Worm (Caenorhabditis elegans) whole organism, L1 larva: ENCODE data around the gene rbm-42.

Experiments
- C04F5.9 ChIP-seq: sonication (generic microtip); optimal IDR thresholded peaks from 2 replicates; lab custom pipeline; 2016; ENCODE audit warnings: missing genetic modification characterization, missing compliant biosample characterization
- C34B4.2 ChIP-seq: sonication (generic microtip); optimal IDR thresholded peaks from 2 replicates; lab custom pipeline; 2017; ENCODE audit warnings: mild to moderate bottlenecking, missing genetic modification characterization, missing compliant biosample characterization
- Y116A8C.19 ChIP-seq: sonication (generic microtip); optimal IDR thresholded peaks from 2 replicates; lab custom pipeline; 2016; ENCODE audit warnings: missing compliant biosample characterization, missing genetic modification characterization, borderline replicate concordance
- aha-1 ChIP-seq: fragments of 150-350 bp; optimal IDR thresholded peaks from 2 replicates; lab custom pipeline; 2014; ENCODE audit warnings: missing biosample characterization, missing genetic modification characterization
- ama-1 ChIP-seq: fragments of 150-350 bp; optimal IDR thresholded peaks from 2 replicates; lab custom pipeline; 2014
- ceh-88 ChIP-seq: fragments of 200-800 bp; sonication (Bioruptor generic); IDR thresholded peaks from 2 replicates; pipeline ENCODE4 v1.3.6; 2022; ENCODE audit warnings: missing genetic modification characterization, missing compliant biosample characterization
- ceh-90 ChIP-seq: sonication (generic microtip); optimal IDR thresholded peaks from 2 replicates; lab custom pipeline; 2016; ENCODE audit warnings: missing genetic modification characterization, missing compliant biosample characterization
- dpl-1 ChIP-seq, 3 experiments: fragments of 150-350 bp in 2 of 3; sonication (generic microtip) in 1 of 3; optimal IDR thresholded peaks; 2 replicates each; lab custom pipeline; 2014 to 2017; ENCODE audit warnings: missing biosample characterization in 3 of 3, missing genetic modification characterization in 3 of 3, missing genetic modification reagents in 3 of 3
- efl-1 ChIP-seq, 4 experiments: fragments of 150-350 bp; optimal IDR thresholded peaks in 3 of 4; peaks in 1 of 4; 1 replicate in 1 of 4; 2 replicates in 3 of 4; lab custom pipeline; 2014; ENCODE audit warnings: missing biosample characterization in 2 of 4, missing genetic modification characterization in 2 of 4, missing genetic modification reagents in 2 of 4
- elt-2 ChIP-seq: sonication (generic microtip); optimal IDR thresholded peaks from 2 replicates; lab custom pipeline; 2016; ENCODE audit warnings: missing genetic modification characterization, mild to moderate bottlenecking, inconsistent platforms, missing compliant biosample characterization, missing genetic modification reagents
- elt-3 ChIP-seq, 6 experiments: fragments of 150-350 bp in 1 of 6; sonication (generic microtip); optimal IDR thresholded peaks; 2 replicates each; lab custom pipeline; 2017 to 2018; ENCODE audit warnings: missing biosample characterization in 6 of 6, missing genetic modification characterization in 6 of 6, inconsistent platforms in 1 of 6
- ets-5 ChIP-seq: fragments of 200-800 bp; sonication (Bioruptor generic); IDR thresholded peaks from 2 replicates; pipeline ENCODE4 v1.3.6; 2022; ENCODE audit warnings: missing genetic modification characterization, missing compliant biosample characterization
- fkh-10 ChIP-seq: sonication (generic microtip); optimal IDR thresholded peaks from 2 replicates; lab custom pipeline; 2017; ENCODE audit warnings: missing biosample characterization, missing genetic modification reagents, missing genetic modification characterization
- fos-1 ChIP-seq: fragments of 150-350 bp; optimal IDR thresholded peaks from 2 replicates; lab custom pipeline; 2014; ENCODE audit warnings: missing biosample characterization, missing genetic modification characterization
- grh-1 ChIP-seq: fragments of 200-800 bp; sonication (Bioruptor generic); IDR thresholded peaks from 2 replicates; pipeline ENCODE4 v1.3.6; 2022; ENCODE audit warnings: missing genetic modification reagents, missing genetic modification characterization, missing compliant biosample characterization
- hlh-17 ChIP-seq: fragments of 200-800 bp; sonication (Bioruptor generic); optimal IDR thresholded peaks from 2 replicates; lab custom pipeline; 2018; ENCODE audit warnings: missing genetic modification characterization, mild to moderate bottlenecking, missing compliant biosample characterization, moderate library complexity, borderline replicate concordance
- hpl-2 ChIP-seq: fragments of 150-350 bp; optimal IDR thresholded peaks from 2 replicates; lab custom pipeline; 2014; ENCODE audit warnings: missing biosample characterization, missing genetic modification reagents, missing genetic modification characterization
- isw-1 ChIP-seq: fragments of 200-800 bp; sonication (Bioruptor generic); IDR thresholded peaks from 2 replicates; pipeline ENCODE4 v1.3.6; 2022; ENCODE audit warnings: missing genetic modification characterization, missing compliant biosample characterization
- lin-13 ChIP-seq: fragments of 150-350 bp; optimal IDR thresholded peaks from 2 replicates; lab custom pipeline; 2014; ENCODE audit warnings: missing biosample characterization, missing genetic modification reagents, missing genetic modification characterization
- lin-15B ChIP-seq: fragments of 150-350 bp; sonication (generic microtip); optimal IDR thresholded peaks from 3 replicates; lab custom pipeline; 2014; ENCODE audit warnings: missing biosample characterization, missing genetic modification characterization
- lin-35 ChIP-seq, 2 experiments: fragments of 150-350 bp; optimal IDR thresholded peaks; 2 replicates each; lab custom pipeline; 2014; ENCODE audit warnings: missing biosample characterization in 2 of 2, missing genetic modification characterization in 2 of 2, missing genetic modification reagents in 2 of 2
- lin-39 ChIP-seq: fragments of 150-350 bp; optimal IDR thresholded peaks from 2 replicates; lab custom pipeline; 2014; ENCODE audit warnings: missing biosample characterization, missing genetic modification reagents, missing genetic modification characterization
- lir-3 ChIP-seq: sonication (generic microtip); optimal IDR thresholded peaks from 2 replicates; lab custom pipeline; 2016; ENCODE audit warnings: mild to moderate bottlenecking, missing genetic modification characterization, moderate library complexity, missing compliant biosample characterization; ENCODE audit not compliant: poor library complexity
- lsy-2 ChIP-seq, 2 experiments: fragments of 150-350 bp; optimal IDR thresholded peaks; 2 replicates each; lab custom pipeline; 2014; ENCODE audit warnings: missing biosample characterization in 2 of 2, missing genetic modification characterization in 2 of 2
- mab-9 ChIP-seq: fragments of 200-800 bp; sonication (Bioruptor generic); IDR thresholded peaks from 2 replicates; pipeline ENCODE4 v1.3.6; 2022; ENCODE audit warnings: missing genetic modification reagents, missing genetic modification characterization, missing compliant biosample characterization
- mdl-1 ChIP-seq, 2 experiments: fragments of 150-350 bp; optimal IDR thresholded peaks; 2 replicates each; lab custom pipeline; 2014 to 2017; ENCODE audit warnings: missing biosample characterization in 2 of 2, missing genetic modification characterization in 2 of 2, inconsistent platforms in 1 of 2
- nhr-19 ChIP-seq: fragments of 200-800 bp; sonication (Bioruptor generic); conservative IDR thresholded peaks from 2 replicates; pipeline ENCODE4 v1.3.6; 2022; ENCODE audit warnings: missing genetic modification characterization, missing compliant biosample characterization
- nhr-28 ChIP-seq: fragments of 150-350 bp; optimal IDR thresholded peaks from 2 replicates; lab custom pipeline; 2014; ENCODE audit warnings: missing biosample characterization, missing genetic modification characterization
- nhr-71 ChIP-seq: sonication (generic microtip); optimal IDR thresholded peaks from 2 replicates; lab custom pipeline; 2016; ENCODE audit warnings: mild to moderate bottlenecking, missing genetic modification characterization, moderate library complexity, missing compliant biosample characterization
- nhr-76 ChIP-seq: sonication (generic microtip); optimal IDR thresholded peaks from 2 replicates; lab custom pipeline; 2017; ENCODE audit warnings: missing biosample characterization, missing genetic modification characterization
- nhr-77 ChIP-seq: fragments of 150-350 bp; optimal IDR thresholded peaks from 2 replicates; lab custom pipeline; 2014; ENCODE audit warnings: missing biosample characterization, missing genetic modification characterization
- nhr-84 ChIP-seq: sonication (generic microtip); optimal IDR thresholded peaks from 2 replicates; lab custom pipeline; 2017; ENCODE audit warnings: missing biosample characterization, missing genetic modification characterization
- nhr-85 ChIP-seq: sonication (generic microtip); peaks from one replicate; lab custom pipeline; 2016; ENCODE audit warnings: missing genetic modification characterization, inconsistent platforms, missing compliant biosample characterization
- nhr-90 ChIP-seq: sonication (generic microtip); optimal IDR thresholded peaks from 2 replicates; lab custom pipeline; 2016; ENCODE audit warnings: mild to moderate bottlenecking, missing genetic modification characterization, missing compliant biosample characterization; ENCODE audit not compliant: poor library complexity
- pag-3 ChIP-seq: sonication (generic microtip); optimal IDR thresholded peaks from 2 replicates; lab custom pipeline; 2017; ENCODE audit warnings: missing genetic modification characterization, mild to moderate bottlenecking, missing compliant biosample characterization, antibody characterized with exemption, borderline replicate concordance; ENCODE audit not compliant: insufficient read depth
- snpc-4 ChIP-seq: fragments of 150-350 bp; optimal IDR thresholded peaks from 2 replicates; lab custom pipeline; 2014; ENCODE audit warnings: missing biosample characterization, missing genetic modification characterization
- snu-23 ChIP-seq: sonication (generic microtip); optimal IDR thresholded peaks from 2 replicates; lab custom pipeline; 2016; ENCODE audit warnings: missing genetic modification characterization, missing compliant biosample characterization
- swsn-7 ChIP-seq: sonication (generic microtip); optimal IDR thresholded peaks from 2 replicates; lab custom pipeline; 2016; ENCODE audit warnings: missing genetic modification characterization, missing compliant biosample characterization
- tbx-2 ChIP-seq: sonication (generic microtip); optimal IDR thresholded peaks from 2 replicates; lab custom pipeline; 2016; ENCODE audit warnings: missing genetic modification characterization, missing compliant biosample characterization
- tlp-1 ChIP-seq: fragments of 150-350 bp; optimal IDR thresholded peaks from 2 replicates; lab custom pipeline; 2014; ENCODE audit warnings: missing biosample characterization, missing genetic modification characterization
- unc-130 ChIP-seq: fragments of 150-350 bp; optimal IDR thresholded peaks from 2 replicates; lab custom pipeline; 2017; ENCODE audit warnings: missing biosample characterization, missing genetic modification characterization, inconsistent platforms
- unc-98 ChIP-seq: fragments of 200-800 bp; sonication (Bioruptor generic); IDR thresholded peaks from 2 replicates; pipeline ENCODE4 v1.3.6; 2022; ENCODE audit warnings: missing genetic modification characterization, missing compliant biosample characterization
- xbp-1 ChIP-seq: sonication (generic microtip); optimal IDR thresholded peaks from 2 replicates; lab custom pipeline; 2016; ENCODE audit warnings: missing genetic modification characterization, missing compliant biosample characterization
- zag-1 ChIP-seq: fragments of 150-350 bp; optimal IDR thresholded peaks from 2 replicates; lab custom pipeline; 2014; ENCODE audit warnings: missing biosample characterization, missing genetic modification characterization
- zip-4 ChIP-seq: fragments of 200-800 bp; sonication (Bioruptor generic); optimal IDR thresholded peaks from 2 replicates; lab custom pipeline; 2018; ENCODE audit warnings: mild to moderate bottlenecking, missing genetic modification characterization, moderate library complexity, missing compliant biosample characterization
- ztf-11 ChIP-seq, 2 experiments: sonication (generic microtip); optimal IDR thresholded peaks; 2 replicates each; lab custom pipeline; 2016 to 2017; ENCODE audit warnings: missing genetic modification characterization in 2 of 2, missing biosample characterization in 1 of 2, missing compliant biosample characterization in 1 of 2

Gene rbm-42

DNA sequence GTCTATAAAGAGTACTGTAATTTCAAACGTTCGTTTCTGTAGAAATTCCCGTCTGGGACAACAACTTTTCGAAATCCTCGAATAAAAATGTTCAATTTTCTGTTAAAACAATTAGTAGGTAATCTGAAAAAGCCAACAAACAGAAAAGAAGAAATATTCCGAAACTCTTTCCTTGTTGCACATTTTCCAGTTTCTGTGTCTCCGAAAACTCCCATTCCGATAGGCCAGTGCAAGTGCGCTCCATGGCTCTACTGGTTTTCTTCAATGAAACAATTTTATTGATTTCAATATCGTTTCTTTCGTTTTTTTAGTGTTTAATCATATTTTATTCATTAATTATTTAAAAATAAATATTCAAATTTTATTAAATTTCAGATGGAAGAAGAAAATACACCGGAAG is 50.4 kb downstream of the rbm-42 start, which contains the start of gene F54D8.6 (continued):
- peak; percentile 56 for TF ChIP-seq lir-3 (tag; lab: Kevin White, UChicago)
- TF ChIP-seq nhr-90: peak; percentile 36
- TF ChIP-seq ceh-88 (GFP tag; lab: Robert Waterston, UW): no peak
- TF ChIP-seq ztf-11 (tag; optimal IDR thresholded peaks at IDR 0.05; lab: Kevin White, UChicago): peak in 1 of 2 experiments; percentile 44
- no peak for TF ChIP-seq C34B4.2 (tag; lab: Kevin White, UChicago)
- no peak for TF ChIP-seq unc-98 (GFP tag; lab: Robert Waterston, UW)
- TF ChIP-seq Y116A8C.19 (tag; lab: Kevin White, UChicago): no peak
- TF ChIP-seq isw-1 (GFP tag; lab: Robert Waterston, UW): peak; percentile 27; the same call in 1 of the 2 replicates
- TF ChIP-seq tbx-2 (tag; lab: Kevin White, UChicago): peak; percentile 23
- no peak for TF ChIP-seq aha-1 (tag; lab: Kevin White, UChicago)
- TF ChIP-seq fos-1 (tag; lab: Kevin White, UChicago): peak; percentile 14
- peak; percentile 44 to 73 (median 63) for TF ChIP-seq dpl-1 (GFP tag; optimal IDR thresholded peaks at IDR 0.05; lab: Kevin White, UChicago)
- no peak for TF ChIP-seq lin-13 (GFP tag; lab: Kevin White, UChicago)
- TF ChIP-seq nhr-84: no peak
- TF ChIP-seq lin-15B (tag; lab: Kevin White, UChicago): peak; percentile 64
- TF ChIP-seq elt-2: no peak
- no peak for TF ChIP-seq C04F5.9 (tag; lab: Kevin White, UChicago)
- no peak for TF ChIP-seq ama-1 (lab: Kevin White, UChicago)
- TF ChIP-seq nhr-28 (tag; lab: Kevin White, UChicago): no peak
- peak; percentile 46 for TF ChIP-seq xbp-1 (tag; lab: Kevin White, UChicago)
- TF ChIP-seq lsy-2 (tag; optimal IDR thresholded peaks at IDR 0.05; lab: Kevin White, UChicago): peak; percentile 46 to 81
- no peak for TF ChIP-seq nhr-85 (tag; lab: Kevin White, UChicago)
- TF ChIP-seq zag-1 (tag; lab: Kevin White, UChicago): no peak
- TF ChIP-seq grh-1 (GFP tag; lab: Robert Waterston, UW): no peak
- TF ChIP-seq zip-4 (GFP tag; lab: Kevin White, UChicago): no peak
- TF ChIP-seq fkh-10 (GFP tag; lab: Kevin White, UChicago): no peak
- TF ChIP-seq nhr-71: peak; percentile 42
- no peak for TF ChIP-seq ceh-90 (tag; lab: Kevin White, UChicago)
- no peak for TF ChIP-seq hlh-17 (GFP tag; lab: Kevin White, UChicago)
- no peak for TF ChIP-seq mab-9 (GFP tag; lab: Robert Waterston, UW)
- no peak for TF ChIP-seq nhr-77 (tag; lab: Kevin White, UChicago)
- peak; percentile 55 to 77 for TF ChIP-seq lin-35 (GFP tag; optimal IDR thresholded peaks at IDR 0.05; lab: Kevin White, UChicago)
- no peak for TF ChIP-seq snpc-4 (tag; lab: Kevin White, UChicago)
- TF ChIP-seq elt-3 (tag; optimal IDR thresholded peaks at IDR 0.05; lab: Kevin White, UChicago): peak in 1 of 6 experiments; percentile 31
- TF ChIP-seq ets-5 (GFP tag; lab: Robert Waterston, UW): no peak
- no peak for TF ChIP-seq tlp-1
- no peak for TF ChIP-seq hpl-2 (GFP tag; lab: Kevin White, UChicago)
- TF ChIP-seq snu-23 (GFP tag; lab: Kevin White, UChicago): peak; percentile 57
- peak; percentile 31 for TF ChIP-seq swsn-7
- no peak for TF ChIP-seq pag-3
- TF ChIP-seq efl-1 (optimal IDR thresholded peaks at IDR 0.05; lab: Kevin White, UChicago): peak; percentile 74 to 76
- TF ChIP-seq efl-1 (GFP tag; optimal IDR thresholded peaks at IDR 0.05 in 1 of 2; lab: Kevin White, UChicago): peak; percentile 65 to 95
- TF ChIP-seq mdl-1 (tag; optimal IDR thresholded peaks at IDR 0.05; lab: Kevin White, UChicago): peak in 1 of 2 experiments; percentile 28
- TF ChIP-seq unc-130: no peak
- TF ChIP-seq nhr-19 (GFP tag; lab: Robert Waterston, UW): peak; percentile 37; the same call in 1 of the 2 replicates
- no peak for TF ChIP-seq lin-39
- TF ChIP-seq nhr-76 (tag; lab: Kevin White, UChicago): no peak
